Worm (Caenorhabditis elegans) whole organism, L2 larva: Measurements from ENCODE around the gene cpg-23.
A peak's percentile ranks its signal among the peaks of the same experiment; 100 is the strongest.

Experiments used
- F13H6.1 ChIP-seq: sonication (generic microtip); optimal IDR thresholded peaks from 2 replicates; lab custom pipeline; 2016; ENCODE audit warnings: missing genetic modification characterization, missing compliant biosample characterization
- R02D3.7 ChIP-seq: fragments of 150-350 bp; optimal IDR thresholded peaks from 2 replicates; lab custom pipeline; 2014; ENCODE audit warnings: missing biosample characterization, missing genetic modification characterization
- alr-1 ChIP-seq: fragments of 150-350 bp; optimal IDR thresholded peaks from 2 replicates; lab custom pipeline; 2014; ENCODE audit warnings: missing biosample characterization, missing genetic modification characterization
- ceh-16 ChIP-seq: fragments of 150-350 bp; optimal IDR thresholded peaks from 2 replicates; lab custom pipeline; 2014; ENCODE audit warnings: missing biosample characterization, missing genetic modification characterization
- crh-2 ChIP-seq: sonication (generic microtip); optimal IDR thresholded peaks from 2 replicates; lab custom pipeline; 2017; ENCODE audit warnings: missing biosample characterization, missing genetic modification characterization
- dmd-4 ChIP-seq: sonication (generic microtip); optimal IDR thresholded peaks from 2 replicates; lab custom pipeline; 2017; ENCODE audit warnings: missing biosample characterization, missing genetic modification characterization
- lin-11 ChIP-seq: fragments of 150-350 bp; sonication (generic microtip); optimal IDR thresholded peaks from 2 replicates; lab custom pipeline; 2014; ENCODE audit warnings: missing biosample characterization, missing genetic modification characterization, inconsistent platforms, mixed read lengths
- mdl-1 ChIP-seq, 2 experiments: fragments of 150-350 bp in 1 of 2; sonication (generic microtip) in 1 of 2; optimal IDR thresholded peaks; 2 replicates each; lab custom pipeline; 2017; ENCODE audit warnings: missing biosample characterization in 2 of 2, missing genetic modification characterization in 2 of 2
- nhr-11 ChIP-seq: fragments of 150-350 bp; optimal IDR thresholded peaks from 2 replicates; lab custom pipeline; 2014; ENCODE audit warnings: missing biosample characterization, missing genetic modification characterization
- nhr-237 ChIP-seq: fragments of 150-350 bp; optimal IDR thresholded peaks from 2 replicates; lab custom pipeline; 2014; ENCODE audit warnings: missing biosample characterization, missing genetic modification characterization
- skn-1 ChIP-seq: sonication (generic microtip); optimal IDR thresholded peaks from 2 replicates; lab custom pipeline; 2017; ENCODE audit warnings: missing biosample characterization, missing genetic modification characterization
- unc-62 ChIP-seq: fragments of 150-350 bp; optimal IDR thresholded peaks from 2 replicates; lab custom pipeline; 2014; ENCODE audit warnings: missing biosample characterization, missing genetic modification reagents, missing genetic modification characterization
- zag-1 ChIP-seq: fragments of 150-350 bp; optimal IDR thresholded peaks from 2 replicates; lab custom pipeline; 2014; ENCODE audit warnings: missing biosample characterization, missing genetic modification characterization
- ztf-11 ChIP-seq: sonication (generic microtip); optimal IDR thresholded peaks from 2 replicates; lab custom pipeline; 2017; ENCODE audit warnings: missing biosample characterization, missing genetic modification characterization
- ztf-4 ChIP-seq: fragments of 150-350 bp; optimal IDR thresholded peaks from 2 replicates; lab custom pipeline; 2014; ENCODE audit warnings: missing biosample characterization, missing genetic modification characterization

Gene cpg-23

DNA sequence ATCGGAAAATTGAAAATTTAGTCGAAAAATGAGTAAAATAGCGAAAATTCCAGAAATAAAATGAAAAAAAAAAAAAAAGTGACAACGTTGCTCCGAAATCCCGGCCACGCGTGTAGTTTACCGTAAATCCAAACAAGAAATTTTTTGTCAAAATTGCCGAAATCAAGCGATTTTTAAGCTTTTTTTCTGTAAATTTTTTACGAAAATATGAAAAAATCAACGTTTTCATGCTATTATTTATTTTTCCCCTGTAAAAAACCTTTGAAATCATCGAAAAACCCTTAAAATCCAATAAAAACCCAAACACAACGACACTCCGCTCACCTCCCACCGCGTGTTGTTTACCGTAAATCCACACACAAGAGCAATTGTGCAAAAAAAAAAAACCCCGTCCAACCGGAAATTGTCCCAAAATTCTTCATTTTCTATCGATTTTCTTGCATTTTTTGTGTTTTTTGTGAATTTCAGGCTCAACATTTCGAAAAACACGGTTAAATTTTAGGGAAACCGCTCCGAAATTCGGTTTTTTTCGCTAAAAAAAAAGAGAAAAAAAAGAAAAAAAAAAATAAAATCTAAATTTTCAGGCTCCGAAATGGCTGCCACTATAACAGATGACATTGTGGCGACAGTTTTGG lies 49.5 kb downstream of the cpg-23 start, which contains the start of the genes Y39B6A.3 and pph-5 (continued):
- TF ChIP-seq F13H6.1 = no peak
- no peak for TF ChIP-seq unc-62 (GFP tag; lab: Kevin White, UChicago)
- TF ChIP-seq mdl-1 (tag; optimal IDR thresholded peaks at IDR 0.05; lab: Kevin White, UChicago) = no peak
- no peak for TF ChIP-seq nhr-237
- no peak for TF ChIP-seq skn-1 (tag; lab: Kevin White, UChicago)
- TF ChIP-seq alr-1 = no peak
- peak; percentile 95 for TF ChIP-seq R02D3.7 (tag; lab: Kevin White, UChicago)
- no peak for TF ChIP-seq ztf-11 (tag; lab: Kevin White, UChicago)
- no peak for TF ChIP-seq lin-11 (tag; lab: Kevin White, UChicago)
- TF ChIP-seq dmd-4 (tag; lab: Kevin White, UChicago) = no peak
- no peak for TF ChIP-seq ceh-16 (tag; lab: Kevin White, UChicago)
- no peak for TF ChIP-seq zag-1 (tag; lab: Kevin White, UChicago)
- no peak for TF ChIP-seq nhr-11 (tag; lab: Kevin White, UChicago)
- TF ChIP-seq crh-2 (tag; lab: Kevin White, UChicago) = peak; percentile 44
- TF ChIP-seq ztf-4 (tag; lab: Kevin White, UChicago) = no peak
